Fruit fly (Drosophila melanogaster) whole organism, embryonic: ENCODE measurements around the gene Acat2.

ENCODE experiments used
- Blimp-1 ChIP-seq: fragments of 200-800 bp; sonication (Bioruptor generic); optimal IDR thresholded peaks from 3 replicates; lab custom pipeline; 2018; ENCODE audit warnings: missing biosample characterization, missing genetic modification characterization, mild to moderate bottlenecking, moderate library complexity, missing genetic modification reagents
- CG12236 ChIP-seq: fragments of 200-800 bp; sonication (Bioruptor generic); optimal IDR thresholded peaks from 2 replicates; lab custom pipeline; 2016; ENCODE audit warnings: missing biosample characterization, missing genetic modification characterization
- CG12299 ChIP-seq: fragments of 200-800 bp; sonication (Bioruptor generic); optimal IDR thresholded peaks from 2 replicates; lab custom pipeline; 2018; ENCODE audit warnings: missing biosample characterization, mild to moderate bottlenecking, missing genetic modification characterization
- CG12942 ChIP-seq: fragments of 200-800 bp; sonication (Bioruptor generic); optimal IDR thresholded peaks from 3 replicates; lab custom pipeline; 2016; ENCODE audit warnings: missing biosample characterization, missing genetic modification characterization
- CG15011 ChIP-seq: fragments of 200-800 bp; sonication (Bioruptor generic); optimal IDR thresholded peaks from 3 replicates; lab custom pipeline; 2018; ENCODE audit warnings: missing biosample characterization, mild to moderate bottlenecking, missing genetic modification characterization
- CG15269 ChIP-seq: fragments of 200-800 bp; sonication (Bioruptor generic); optimal IDR thresholded peaks from 2 replicates; lab custom pipeline; 2018; ENCODE audit warnings: missing biosample characterization, mild to moderate bottlenecking, missing genetic modification characterization, moderate library complexity
- CG15479 ChIP-seq: fragments of 200-800 bp; sonication (Bioruptor generic); optimal IDR thresholded peaks from 3 replicates; lab custom pipeline; 2019; ENCODE audit warnings: missing biosample characterization, mild to moderate bottlenecking, missing genetic modification characterization, moderate library complexity
- CG15601 ChIP-seq: fragments of 200-800 bp; sonication (Bioruptor generic); optimal IDR thresholded peaks from 3 replicates; lab custom pipeline; 2019; ENCODE audit warnings: missing biosample characterization, mild to moderate bottlenecking, missing genetic modification characterization, moderate library complexity
- CG18011 ChIP-seq: fragments of 200-800 bp; sonication (Bioruptor generic); optimal IDR thresholded peaks from 2 replicates; lab custom pipeline; 2017; ENCODE audit warnings: missing biosample characterization, missing genetic modification characterization, mild to moderate bottlenecking, moderate library complexity, missing genotype
- CG18599 ChIP-seq: fragments of 200-800 bp; sonication (Bioruptor generic); optimal IDR thresholded peaks from 3 replicates; lab custom pipeline; 2017; ENCODE audit warnings: missing biosample characterization, missing genetic modification characterization, mild to moderate bottlenecking, moderate library complexity, missing genetic modification reagents
- CG31365 ChIP-seq: fragments of 200-800 bp; sonication (Bioruptor generic); optimal IDR thresholded peaks from 2 replicates; lab custom pipeline; 2018; ENCODE audit warnings: missing biosample characterization, mild to moderate bottlenecking, missing genetic modification characterization
- CG32767 ChIP-seq: fragments of 200-800 bp; sonication (Bioruptor generic); IDR thresholded peaks from 2 replicates; pipeline ENCODE4 v1.3.6; 2022; ENCODE audit warnings: missing biosample characterization, missing genetic modification characterization
- CG3838 ChIP-seq: fragments of 200-800 bp; sonication (Bioruptor generic); optimal IDR thresholded peaks from 3 replicates; lab custom pipeline; 2016; ENCODE audit warnings: missing biosample characterization, missing genetic modification characterization
- CG3995 ChIP-seq: fragments of 200-800 bp; sonication (Bioruptor generic); optimal IDR thresholded peaks from 3 replicates; lab custom pipeline; 2016; ENCODE audit warnings: missing biosample characterization, missing genetic modification characterization
- CG4282 ChIP-seq: fragments of 200-800 bp; sonication (Bioruptor generic); optimal IDR thresholded peaks from 2 replicates; lab custom pipeline; 2016; ENCODE audit warnings: missing biosample characterization, missing genetic modification characterization
- CG6683 ChIP-seq: fragments of 200-800 bp; sonication (Bioruptor generic); optimal IDR thresholded peaks from 2 replicates; lab custom pipeline; 2017; ENCODE audit warnings: missing biosample characterization, mild to moderate bottlenecking, missing genetic modification characterization, missing genetic modification reagents
- CG6689 ChIP-seq: fragments of 200-800 bp; sonication (Bioruptor generic); IDR thresholded peaks from 2 replicates; pipeline ENCODE4 v1.3.6; 2022; ENCODE audit warnings: missing biosample characterization, missing genetic modification characterization
- CG7271 ChIP-seq: fragments of 200-800 bp; sonication (Bioruptor generic); optimal IDR thresholded peaks from 2 replicates; lab custom pipeline; 2018; ENCODE audit warnings: missing biosample characterization, mild to moderate bottlenecking, missing genetic modification characterization, moderate library complexity
- CG7786 ChIP-seq: fragments of 200-800 bp; sonication (Bioruptor generic); optimal IDR thresholded peaks from 2 replicates; lab custom pipeline; 2016; ENCODE audit warnings: missing biosample characterization, missing genetic modification characterization
- CG8281 ChIP-seq: fragments of 200-800 bp; sonication (Bioruptor generic); optimal IDR thresholded peaks from 2 replicates; lab custom pipeline; 2018; ENCODE audit warnings: missing biosample characterization, mild to moderate bottlenecking, missing genetic modification characterization, moderate library complexity
- CG8478 ChIP-seq: fragments of >200 bp; optimal IDR thresholded peaks from 2 replicates; lab custom pipeline; 2018
- CG9215 ChIP-seq: fragments of 200-800 bp; sonication (Bioruptor generic); IDR thresholded peaks from 2 replicates; pipeline ENCODE4 v1.3.6; 2022; ENCODE audit warnings: missing biosample characterization, missing genetic modification characterization
- D19A ChIP-seq: fragments of 200-800 bp; optimal IDR thresholded peaks from 3 replicates; lab custom pipeline; 2019; ENCODE audit warnings: missing biosample characterization, mild to moderate bottlenecking, missing genetic modification characterization, moderate library complexity
- Dip3 ChIP-seq: fragments of 200-800 bp; sonication (Bioruptor generic); optimal IDR thresholded peaks from 3 replicates; lab custom pipeline; 2016; ENCODE audit warnings: missing biosample characterization, missing genetic modification characterization
- Doc3 ChIP-seq: fragments of 200-800 bp; sonication (Bioruptor generic); IDR thresholded peaks from 3 replicates; pipeline ENCODE4 v1.3.6; 2022; ENCODE audit warnings: missing biosample characterization, missing genetic modification characterization; ENCODE audit not compliant: partially characterized antibody
- Gsc ChIP-seq: fragments of 200-800 bp; sonication (Bioruptor generic); IDR thresholded peaks from 2 replicates; pipeline ENCODE4 v1.3.6; 2022; ENCODE audit warnings: missing biosample characterization, missing genetic modification characterization
- HHEX ChIP-seq: fragments of 200-800 bp; sonication (Bioruptor generic); optimal IDR thresholded peaks from 3 replicates; lab custom pipeline; 2017; ENCODE audit warnings: missing biosample characterization, mild to moderate bottlenecking, missing genetic modification characterization, missing genetic modification reagents
- Hand ChIP-seq: fragments of 200-800 bp; sonication (Bioruptor generic); optimal IDR thresholded peaks from 2 replicates; lab custom pipeline; 2017; ENCODE audit warnings: mild to moderate bottlenecking, missing biosample characterization, missing genetic modification reagents, missing genetic modification characterization
- NfI ChIP-seq: fragments of 200-800 bp; sonication (Bioruptor generic); optimal IDR thresholded peaks from 3 replicates; lab custom pipeline; 2018; ENCODE audit warnings: missing biosample characterization, mild to moderate bottlenecking, missing genetic modification characterization, moderate library complexity
- PHDP ChIP-seq: fragments of 200-800 bp; sonication (Bioruptor generic); optimal IDR thresholded peaks from 3 replicates; lab custom pipeline; 2018; ENCODE audit warnings: missing biosample characterization, mild to moderate bottlenecking, missing genetic modification characterization, moderate library complexity
- Tbp ChIP-seq: fragments of >200 bp; optimal IDR thresholded peaks from 2 replicates; lab custom pipeline; 2018; ENCODE audit warnings: missing biosample characterization, missing genetic modification characterization
- ac ChIP-seq: fragments of 200-800 bp; sonication (Bioruptor generic); optimal IDR thresholded peaks from 3 replicates; lab custom pipeline; 2017; ENCODE audit warnings: missing biosample characterization, mild to moderate bottlenecking, missing genetic modification characterization
- bbx ChIP-seq: fragments of 200-800 bp; sonication (Bioruptor generic); IDR thresholded peaks from 2 replicates; pipeline ENCODE4 v1.3.6; 2022; ENCODE audit warnings: missing biosample characterization, missing genetic modification characterization; ENCODE audit not compliant: partially characterized antibody
- disco-r ChIP-seq: fragments of 200-800 bp; sonication (Bioruptor generic); optimal IDR thresholded peaks from 2 replicates; lab custom pipeline; 2016; ENCODE audit warnings: missing biosample characterization, missing genetic modification characterization
- dmrt99B ChIP-seq: fragments of 200-800 bp; sonication (Bioruptor generic); optimal IDR thresholded peaks from 2 replicates; lab custom pipeline; 2018; ENCODE audit warnings: missing biosample characterization, mild to moderate bottlenecking, missing genetic modification characterization, moderate library complexity
- dysf ChIP-seq: fragments of 200-800 bp; sonication (Bioruptor generic); IDR thresholded peaks from 3 replicates; pipeline ENCODE4 v1.3.6; 2022; ENCODE audit warnings: missing biosample characterization, missing genetic modification characterization
- en ChIP-seq: fragments of 200-800 bp; sonication (Bioruptor generic); optimal IDR thresholded peaks from 2 replicates; lab custom pipeline; 2016; ENCODE audit warnings: missing biosample characterization, missing genetic modification characterization
- hth ChIP-seq: fragments of >200 bp; optimal IDR thresholded peaks from 2 replicates; lab custom pipeline; 2017; ENCODE audit warnings: inconsistent platforms
- kay ChIP-seq: fragments of 200-800 bp; sonication (Bioruptor generic); optimal IDR thresholded peaks from 2 replicates; lab custom pipeline; 2016; ENCODE audit warnings: missing biosample characterization, missing genetic modification characterization
- ken ChIP-seq: fragments of 200-800 bp; sonication (Bioruptor generic); IDR thresholded peaks from 3 replicates; pipeline ENCODE4 v1.3.6; 2022; ENCODE audit warnings: missing biosample characterization, missing genetic modification characterization
- lola ChIP-seq, 3 experiments: fragments of >200 bp in 2 of 3; fragments of 200-800 bp in 1 of 3; sonication (Bioruptor generic) in 1 of 3; optimal IDR thresholded peaks; 2 replicates each; lab custom pipeline; 2017 to 2019; ENCODE audit warnings: missing biosample characterization in 3 of 3, missing genetic modification characterization in 3 of 3, mild to moderate bottlenecking in 1 of 3, moderate library complexity in 1 of 3
- mam ChIP-seq: fragments of 200-800 bp; sonication (Bioruptor generic); optimal IDR thresholded peaks from 3 replicates; lab custom pipeline; 2016; ENCODE audit warnings: missing biosample characterization, missing genetic modification characterization
- nmo ChIP-seq: fragments of 200-800 bp; sonication (Bioruptor generic); optimal IDR thresholded peaks from 2 replicates; lab custom pipeline; 2018; ENCODE audit warnings: missing biosample characterization, mild to moderate bottlenecking, missing genetic modification characterization, moderate library complexity
- pfk ChIP-seq: fragments of 200-800 bp; sonication (Bioruptor generic); optimal IDR thresholded peaks from 2 replicates; lab custom pipeline; 2018; ENCODE audit warnings: missing biosample characterization, mild to moderate bottlenecking, missing genetic modification characterization, moderate library complexity
- sim ChIP-seq: fragments of 200-800 bp; sonication (Bioruptor generic); IDR thresholded peaks from 2 replicates; pipeline ENCODE4 v1.3.6; 2022; ENCODE audit warnings: missing biosample characterization, missing genetic modification characterization
- sna ChIP-seq: fragments of 200-800 bp; sonication (Bioruptor generic); IDR thresholded peaks from 2 replicates; pipeline ENCODE4 v1.3.6; 2022; ENCODE audit warnings: missing biosample characterization, missing genetic modification characterization; ENCODE audit not compliant: partially characterized antibody
- ssp ChIP-seq: fragments of 200-800 bp; sonication (Bioruptor generic); IDR thresholded peaks from 2 replicates; pipeline ENCODE4 v1.3.6; 2022; ENCODE audit warnings: missing biosample characterization, missing genetic modification characterization
- sug ChIP-seq: fragments of 200-800 bp; optimal IDR thresholded peaks from 2 replicates; lab custom pipeline; 2019; ENCODE audit warnings: missing biosample characterization, mild to moderate bottlenecking, missing genetic modification characterization, moderate library complexity
- tll ChIP-seq, 2 experiments: fragments of 200-800 bp in 1 of 2; fragments of >200 bp in 1 of 2; sonication (Bioruptor generic) in 1 of 2; optimal IDR thresholded peaks; 2 replicates each; lab custom pipeline; 2017 to 2019; ENCODE audit warnings: missing biosample characterization in 2 of 2, missing genetic modification characterization in 2 of 2, mild to moderate bottlenecking in 1 of 2, moderate library complexity in 1 of 2
- z ChIP-seq: fragments of 200-800 bp; sonication (Bioruptor generic); IDR thresholded peaks from 3 replicates; pipeline ENCODE4 v1.3.6; 2022; ENCODE audit warnings: missing biosample characterization, missing genetic modification characterization

Acat2 gene

DNA sequence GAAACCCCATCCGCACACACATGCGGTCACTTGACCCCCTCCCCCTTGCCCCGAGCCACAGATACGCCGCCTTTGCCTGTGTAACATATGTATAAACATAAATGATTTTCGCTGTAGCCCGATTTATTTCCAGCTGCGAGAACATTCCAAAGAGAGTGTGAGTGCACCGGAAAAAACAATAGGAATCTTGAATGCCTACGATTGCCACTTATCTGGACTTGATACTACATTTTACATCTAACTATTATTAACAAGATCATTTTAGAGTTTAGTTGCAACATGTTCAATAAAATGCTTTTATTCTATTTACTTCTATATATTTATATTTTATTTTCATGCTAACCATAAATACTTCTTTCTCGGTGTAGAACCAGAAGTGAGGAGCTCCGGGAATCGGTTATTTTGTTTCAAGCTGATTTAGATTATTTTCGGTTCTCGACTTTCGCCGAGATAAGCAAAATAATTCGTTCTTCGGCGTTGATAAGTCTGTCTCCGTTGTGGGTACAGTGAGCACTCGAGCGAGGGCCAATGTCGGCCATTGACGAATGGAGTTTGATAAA is 2.6 kb upstream of the Acat2 start (continued):
- TF ChIP-seq sug (tag; lab: Kevin White, UChicago) (peak; percentile 72), ac (GFP tag; lab: Kevin White, UChicago) (peak; percentile 65), Tbp (GFP tag; lab: Kevin White, UChicago) (no peak), nmo (GFP tag; lab: Kevin White, UChicago) (peak; percentile 90), CG15479 (GFP tag; lab: Kevin White, UChicago) (peak; percentile 17), CG32767 (GFP tag; lab: Robert Waterston, UW) (no peak), D19A (peak; percentile 88), CG7271 (tag; lab: Kevin White, UChicago) (no peak), CG8478 (lab: Kevin White, UChicago) (no peak), Gsc (GFP tag; lab: Robert Waterston, UW) (peak; percentile 58), z (GFP tag; lab: Robert Waterston, UW) (no peak), CG6689 (GFP tag; lab: Robert Waterston, UW) (peak; percentile 81), CG8281 (peak; percentile 59), mam (GFP tag; lab: Kevin White, UChicago) (peak; percentile 24), CG12942 (GFP tag; lab: Kevin White, UChicago) (peak; percentile 76), CG7786 (GFP tag; lab: Kevin White, UChicago) (peak; percentile 19), CG31365 (tag; lab: Kevin White, UChicago) (peak; percentile 32), CG9215 (peak; percentile 56), disco-r (no peak), dmrt99B (tag; lab: Kevin White, UChicago) (peak; percentile 84), pfk (GFP tag; lab: Kevin White, UChicago) (peak; percentile 1), bbx (GFP tag; lab: Robert Waterston, UW) (no peak), en (no peak), CG15011 (GFP tag; lab: Kevin White, UChicago) (peak; percentile 79), HHEX (GFP tag; lab: Kevin White, UChicago) (peak; percentile 73), CG18599 (GFP tag; lab: Kevin White, UChicago) (peak; percentile 90), Doc3 (GFP tag; lab: Robert Waterston, UW) (no peak), CG15269 (tag; lab: Kevin White, UChicago) (peak; percentile 78), CG12299 (tag; lab: Kevin White, UChicago) (peak; percentile 67), dysf (peak; percentile 79), lola (GFP tag; optimal IDR thresholded peaks at IDR 0.05; lab: Kevin White, UChicago) (peak in 1 of 3 experiments; percentile 88), kay (peak; percentile 22), sna (no peak), ken (GFP tag; lab: Robert Waterston, UW) (peak; percentile 72; the same call in 2 of the 3 replicates), CG3995 (GFP tag; lab: Kevin White, UChicago) (no peak), CG12236 (GFP tag; lab: Kevin White, UChicago) (peak; percentile 4), CG6683 (peak; percentile 32), CG18011 (peak; percentile 28), ssp (GFP tag; lab: Robert Waterston, UW) (peak; percentile 67), CG4282 (no peak), PHDP (tag; lab: Kevin White, UChicago) (peak; percentile 85), hth (lab: Kevin White, UChicago) (no peak), CG3838 (GFP tag; lab: Kevin White, UChicago) (peak; percentile 30), NfI (GFP tag; lab: Kevin White, UChicago) (peak; percentile 72), tll (GFP tag; optimal IDR thresholded peaks at IDR 0.05; lab: Kevin White, UChicago) (no peak), Blimp-1 (GFP tag; lab: Kevin White, UChicago) (peak; percentile 91), Dip3 (GFP tag; lab: Kevin White, UChicago) (peak; percentile 43), sim (peak; percentile 69; the same call in 1 of the 2 replicates), Hand (GFP tag; lab: Kevin White, UChicago) (peak; percentile 66), CG15601 (tag; lab: Kevin White, UChicago) (peak; percentile 86)
